Fruit fly (Drosophila melanogaster) Kc167 (cell line): ENCODE results near the gene SLIRP1.

Experiments
- Myc ChIP-seq: fragments of >200 bp; optimal IDR thresholded peaks from 2 replicates; lab custom pipeline; 2017; ENCODE audit warnings: missing external identifiers
- Sin3A ChIP-seq: fragments of >200 bp; optimal IDR thresholded peaks from 2 replicates; lab custom pipeline; 2018; ENCODE audit warnings: missing external identifiers
- insv ChIP-seq: fragments of >200 bp; optimal IDR thresholded peaks from 3 replicates; lab custom pipeline; 2018; ENCODE audit warnings: missing external identifiers
- ttk ChIP-seq: sonication (Bioruptor generic); optimal IDR thresholded peaks from 2 replicates; lab custom pipeline; 2017; ENCODE audit warnings: missing external identifiers

DNA sequence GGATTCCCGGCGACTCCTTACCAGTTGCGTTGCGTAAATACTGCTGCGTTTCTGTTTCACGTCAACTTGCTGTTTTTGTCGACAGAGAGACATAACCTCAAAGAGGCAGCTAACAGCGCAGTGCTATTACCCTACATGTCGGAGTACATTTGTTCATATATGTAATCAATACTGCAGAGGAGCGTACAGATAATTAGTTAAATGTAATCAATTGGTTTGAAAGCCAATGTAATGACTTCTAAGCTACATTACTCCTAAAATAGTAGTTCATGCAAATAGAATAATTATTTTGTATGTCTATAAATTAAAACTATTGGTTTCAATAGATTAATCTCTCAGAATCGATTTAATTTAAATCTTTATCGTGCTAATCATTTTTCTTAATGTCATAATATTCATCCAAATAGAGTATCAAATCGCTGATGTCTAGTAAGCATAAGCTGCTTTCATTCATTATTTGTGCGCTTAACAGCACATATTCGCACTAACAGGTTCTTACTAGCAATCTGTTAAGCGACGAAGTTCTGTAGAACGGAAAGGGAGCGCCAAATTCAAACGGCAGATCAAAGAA, at the start of gene SLIRP1, which contains the start of gene anox:
- no peak for TF ChIP-seq insv
- TF ChIP-seq Myc (lab: Kevin White, UChicago), result no peak
- TF ChIP-seq Sin3A (lab: Kevin White, UChicago), result no peak
- TF ChIP-seq ttk (lab: Kevin White, UChicago), result no peak
